Fruit fly (Drosophila melanogaster): Measurements from ENCODE around the gene hook.

hook gene

DNA sequence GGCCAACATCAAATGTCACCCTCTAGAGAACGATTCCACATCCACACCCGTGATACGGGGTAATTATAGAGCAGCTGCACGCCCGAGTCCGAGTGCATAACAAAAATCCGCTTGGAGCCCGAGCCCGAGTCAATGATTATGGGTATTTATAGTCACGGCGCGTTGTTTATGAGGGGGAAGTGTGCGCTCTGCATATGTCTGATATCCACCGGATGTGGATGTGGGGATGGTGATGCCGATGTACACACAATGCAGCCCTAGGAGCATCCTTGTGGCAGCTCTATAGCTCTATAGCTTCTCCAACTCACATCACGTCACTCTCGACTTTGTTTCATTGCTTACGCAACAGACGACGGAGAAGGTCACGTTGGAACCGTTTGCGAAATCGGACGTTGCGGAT is 4.2 kb upstream of the hook start:
- TF ChIP-seq woc (GFP tag; optimal IDR thresholded peaks at IDR 0.05) (no peak), Hr78 (GFP tag; optimal IDR thresholded peaks at IDR 0.05) (no peak), Hnf4 (GFP tag; optimal IDR thresholded peaks at IDR 0.05) (no peak), ey (GFP tag; optimal IDR thresholded peaks at IDR 0.05) (no peak), sv (GFP tag; optimal IDR thresholded peaks at IDR 0.05) (no peak), foxo (GFP tag; optimal IDR thresholded peaks at IDR 0.05) (no peak), dmrt93B (GFP tag; optimal IDR thresholded peaks at IDR 0.05) (no peak), CG32264 (GFP tag; optimal IDR thresholded peaks at IDR 0.05) (no peak), Abd-B (GFP tag; optimal IDR thresholded peaks at IDR 0.05) (no peak), rgr (GFP tag; optimal IDR thresholded peaks at IDR 0.05) (no peak), lola (GFP tag; optimal IDR thresholded peaks at IDR 0.05) (no peak), dl (GFP tag; optimal IDR thresholded peaks at IDR 0.05; ENCODE audit: insufficient read depth in 1 of 2, partially characterized antibody in 2 of 2) (no peak), Dif (GFP tag; optimal IDR thresholded peaks at IDR 0.05; ENCODE audit: partially characterized antibody) (no peak), CG9705 (GFP tag; optimal IDR thresholded peaks at IDR 0.05) (no peak), OdsH (GFP tag; optimal IDR thresholded peaks at IDR 0.05) (no peak)

DNA sequence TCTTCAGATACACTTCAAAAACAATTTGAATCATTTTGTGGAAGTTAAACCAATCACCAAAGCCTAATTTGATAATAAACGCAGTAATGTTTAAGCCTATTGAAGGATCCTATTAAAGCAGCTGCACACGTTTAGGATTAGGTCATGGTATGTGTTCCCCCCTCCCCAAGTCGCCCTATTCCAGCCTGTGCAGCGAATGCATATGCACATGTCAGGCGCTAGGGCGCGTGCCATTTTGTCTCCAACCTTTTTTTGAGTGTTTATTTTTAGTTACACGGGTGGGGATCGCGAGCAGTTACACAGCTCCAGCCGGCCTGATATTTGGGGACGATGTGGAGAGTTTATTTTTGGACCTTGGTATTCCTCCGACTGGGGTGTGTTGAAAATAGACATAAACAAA is 3.7 kb upstream of the hook start:
- TF ChIP-seq h (GFP tag; optimal IDR thresholded peaks at IDR 0.05) (peak; percentile 4), Sp1 (GFP tag; optimal IDR thresholded peaks at IDR 0.05) (no peak), Myc (optimal IDR thresholded peaks at IDR 0.05) (no peak), lola (GFP tag; optimal IDR thresholded peaks at IDR 0.05) (no peak), br (GFP tag; optimal IDR thresholded peaks at IDR 0.05) (no peak), Hnf4 (GFP tag; optimal IDR thresholded peaks at IDR 0.05) (no peak), tai (GFP tag; optimal IDR thresholded peaks at IDR 0.05) (no peak)

DNA sequence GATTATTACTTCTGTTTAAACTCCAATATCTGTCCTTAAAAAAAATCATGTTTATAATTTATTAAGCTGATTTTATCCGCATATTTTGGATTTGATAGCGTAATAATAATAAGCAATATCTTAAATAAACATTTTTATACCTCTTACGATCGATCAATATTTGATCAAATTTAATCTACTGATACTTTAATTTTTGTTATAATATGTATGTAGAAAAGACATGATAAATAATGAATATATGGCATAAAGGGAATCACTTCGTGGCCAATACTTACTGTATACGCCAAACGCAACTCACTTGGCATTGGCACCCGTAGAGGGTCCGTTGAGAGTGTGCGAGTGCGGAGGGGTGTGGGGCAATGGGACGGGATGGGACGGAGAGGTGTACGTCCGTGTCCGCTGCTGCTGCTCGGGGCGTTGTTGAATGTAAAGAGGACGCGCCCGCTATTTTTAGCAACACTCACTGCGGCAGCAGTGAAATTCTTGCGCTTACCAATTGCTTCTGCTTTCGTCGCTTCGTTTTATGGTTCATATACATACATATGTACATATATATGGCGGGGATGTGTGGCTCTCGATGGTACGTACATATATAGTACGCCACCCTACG is 2.9 kb upstream of the hook start:
- TF ChIP-seq CG32264 (GFP tag; optimal IDR thresholded peaks at IDR 0.05): no peak
- TF ChIP-seq h (GFP tag; optimal IDR thresholded peaks at IDR 0.05): peak; percentile 8

DNA sequence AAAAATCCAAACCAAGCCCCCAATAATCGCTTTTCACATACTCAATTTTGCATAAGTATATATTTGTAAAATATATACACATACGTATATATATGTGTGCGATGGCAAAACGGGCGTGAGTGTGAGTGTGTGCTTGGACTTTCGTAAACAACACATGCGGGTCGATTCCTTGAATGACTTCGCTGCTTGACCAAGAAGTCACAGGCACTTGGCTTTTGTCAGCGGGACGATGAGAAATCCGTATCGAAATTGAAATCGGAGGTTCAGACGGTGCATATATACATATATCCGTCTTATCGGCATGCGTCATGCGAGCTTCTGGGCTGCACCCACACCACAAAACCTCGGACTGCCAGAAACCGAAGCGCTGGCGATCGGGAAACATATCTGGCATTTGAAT is 1.7 kb upstream of the hook start:
- TF ChIP-seq Hr83 (GFP tag; optimal IDR thresholded peaks at IDR 0.05; ENCODE audit: poor library complexity, severe bottlenecking) (no peak), brk (GFP tag; optimal IDR thresholded peaks at IDR 0.05) (no peak), Dif (GFP tag; optimal IDR thresholded peaks at IDR 0.05; ENCODE audit: partially characterized antibody) (no peak), Myc (optimal IDR thresholded peaks at IDR 0.05) (no peak), CG32264 (GFP tag; optimal IDR thresholded peaks at IDR 0.05) (no peak), lola (GFP tag; optimal IDR thresholded peaks at IDR 0.05) (no peak), GATAd (GFP tag; optimal IDR thresholded peaks at IDR 0.05) (no peak), Jra (GFP tag; optimal IDR thresholded peaks at IDR 0.05) (no peak), fru (GFP tag; optimal IDR thresholded peaks at IDR 0.05) (no peak), usp (GFP tag; optimal IDR thresholded peaks at IDR 0.05) (no peak), pan (optimal IDR thresholded peaks at IDR 0.05) (no peak), HLH106 (tag; optimal IDR thresholded peaks at IDR 0.05) (no peak), Abd-B (GFP tag; optimal IDR thresholded peaks at IDR 0.05) (no peak), Hnf4 (GFP tag; optimal IDR thresholded peaks at IDR 0.05) (no peak), CrebA (GFP tag; optimal IDR thresholded peaks at IDR 0.05; ENCODE audit: borderline replicate concordance) (no peak), CG9705 (GFP tag; optimal IDR thresholded peaks at IDR 0.05) (no peak), N (GFP tag; optimal IDR thresholded peaks at IDR 0.05) (no peak), psq (GFP tag; optimal IDR thresholded peaks at IDR 0.05) (no peak)

DNA sequence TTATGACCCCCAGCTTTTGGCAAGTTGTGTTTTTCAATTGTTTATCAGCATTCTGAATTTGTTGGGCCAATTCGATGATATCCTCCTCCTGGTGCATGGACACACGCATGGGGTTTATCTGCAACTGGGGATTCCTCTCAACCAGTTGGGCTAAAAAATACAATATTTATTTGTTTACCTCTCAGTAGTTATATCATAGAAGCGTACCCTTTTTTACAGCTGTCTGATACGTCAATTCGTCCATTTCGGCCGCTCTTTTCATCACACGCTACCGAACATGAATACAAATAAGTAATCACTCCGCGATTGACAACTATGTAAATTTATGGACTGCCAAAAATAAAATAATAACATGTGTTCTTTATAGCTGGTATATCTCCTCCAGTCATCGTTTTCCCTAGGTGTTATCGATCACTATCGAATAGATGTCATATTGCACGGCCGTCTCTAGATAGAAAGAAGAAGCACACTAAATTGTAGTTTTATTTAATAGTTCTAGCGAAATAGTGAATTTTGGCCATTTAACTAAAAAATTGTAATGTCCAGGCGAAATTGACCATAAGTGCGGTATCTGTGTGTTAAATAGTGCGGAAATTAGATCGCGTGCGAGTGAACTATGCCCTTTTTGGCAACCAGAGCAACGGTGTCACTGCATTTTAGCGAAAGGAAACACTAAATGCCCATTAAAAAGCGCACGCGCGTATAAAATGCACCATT is 1.1 kb upstream of the hook start, which contains the start of the genes mib2 and CG31800:
mib2 (plus strand) TSS at position 232 of the 717 bp plus-strand sequence.
CG31800 (minus strand) TSS at position 364 of the 717 bp plus-strand sequence.
- TF ChIP-seq brk (GFP tag; optimal IDR thresholded peaks at IDR 0.05) (no peak), HLH106 (tag; optimal IDR thresholded peaks at IDR 0.05) (peak; percentile 6), br (GFP tag; optimal IDR thresholded peaks at IDR 0.05) (no peak), Jra (GFP tag; optimal IDR thresholded peaks at IDR 0.05) (peak; percentile 10), rgr (GFP tag; optimal IDR thresholded peaks at IDR 0.05) (peak; percentile 18), jim (GFP tag; optimal IDR thresholded peaks at IDR 0.05) (no peak), Hr83 (GFP tag; optimal IDR thresholded peaks at IDR 0.05; ENCODE audit: poor library complexity, severe bottlenecking) (peak; percentile 26), Rel (GFP tag; optimal IDR thresholded peaks at IDR 0.05) (no peak), Rel (tag; optimal IDR thresholded peaks at IDR 0.05) (peak; percentile 25), h (GFP tag; optimal IDR thresholded peaks at IDR 0.05) (peak; percentile 19), foxo (GFP tag; optimal IDR thresholded peaks at IDR 0.05) (peak in 1 of 2 experiments; percentile 23)

All from whole organism, wandering third instar larva.